Fruit fly (Drosophila melanogaster) whole organism, embryonic: Measurements from ENCODE around the gene CG7685.

Source experiments
- Adf1 ChIP-seq: fragments of 200-800 bp; sonication (Bioruptor generic); IDR thresholded peaks from 2 replicates; pipeline ENCODE4 v1.3.6; 2022; ENCODE audit warnings: missing biosample characterization, missing genetic modification characterization
- CG10274 ChIP-seq: fragments of 200-800 bp; sonication (Bioruptor generic); optimal IDR thresholded peaks from 3 replicates; lab custom pipeline; 2017; ENCODE audit warnings: missing biosample characterization, mild to moderate bottlenecking, missing genetic modification characterization
- CG10543 ChIP-seq: fragments of 200-800 bp; sonication (Bioruptor generic); optimal IDR thresholded peaks from 3 replicates; lab custom pipeline; 2017; ENCODE audit warnings: missing biosample characterization, mild to moderate bottlenecking, missing genetic modification characterization, moderate library complexity
- CG10565 ChIP-seq: fragments of 200-800 bp; sonication (Bioruptor generic); optimal IDR thresholded peaks from 3 replicates; lab custom pipeline; 2016; ENCODE audit warnings: missing biosample characterization, mild to moderate bottlenecking, missing genetic modification characterization
- CG11398 ChIP-seq: fragments of 200-800 bp; sonication (Bioruptor generic); optimal IDR thresholded peaks from 2 replicates; lab custom pipeline; 2016; ENCODE audit warnings: missing biosample characterization, missing genetic modification characterization
- CG11456 ChIP-seq: fragments of 200-800 bp; sonication (Bioruptor generic); IDR thresholded peaks from 3 replicates; pipeline ENCODE4 v1.3.6; 2022; ENCODE audit warnings: missing biosample characterization, missing genetic modification characterization
- CG13894 ChIP-seq: fragments of 200-800 bp; sonication (Bioruptor generic); optimal IDR thresholded peaks from 3 replicates; lab custom pipeline; 2018; ENCODE audit warnings: missing biosample characterization, mild to moderate bottlenecking, missing genetic modification characterization, moderate library complexity
- CG14441 ChIP-seq: fragments of 200-800 bp; sonication (Bioruptor generic); IDR thresholded peaks from 2 replicates; pipeline ENCODE4 v1.3.6; 2022; ENCODE audit warnings: missing biosample characterization, missing genetic modification characterization
- CG15601 ChIP-seq: fragments of 200-800 bp; sonication (Bioruptor generic); optimal IDR thresholded peaks from 3 replicates; lab custom pipeline; 2019; ENCODE audit warnings: missing biosample characterization, mild to moderate bottlenecking, missing genetic modification characterization, moderate library complexity
- CG16779 ChIP-seq: fragments of 200-800 bp; sonication (Bioruptor generic); IDR thresholded peaks from 2 replicates; pipeline ENCODE4 v1.3.6; 2022; ENCODE audit warnings: missing biosample characterization, missing genetic modification characterization
- CG17361 ChIP-seq: fragments of 200-800 bp; sonication (Bioruptor generic); IDR thresholded peaks from 3 replicates; pipeline ENCODE4 v1.3.6; 2022; ENCODE audit warnings: missing biosample characterization, missing genetic modification characterization
- CG32532 ChIP-seq: fragments of 200-800 bp; sonication (Bioruptor generic); IDR thresholded peaks from 2 replicates; pipeline ENCODE4 v1.3.6; 2022; ENCODE audit warnings: missing biosample characterization, missing genetic modification characterization
- CG3281 ChIP-seq: fragments of 200-800 bp; sonication (Bioruptor generic); optimal IDR thresholded peaks from 3 replicates; lab custom pipeline; 2017; ENCODE audit warnings: missing biosample characterization, mild to moderate bottlenecking, missing genetic modification characterization
- CG4707 ChIP-seq: fragments of 200-800 bp; sonication (Bioruptor generic); optimal IDR thresholded peaks from 2 replicates; lab custom pipeline; 2018; ENCODE audit warnings: missing biosample characterization, mild to moderate bottlenecking, missing genetic modification characterization, moderate library complexity
- CG5953 ChIP-seq: fragments of 200-800 bp; sonication (Bioruptor generic); IDR thresholded peaks from 2 replicates; pipeline ENCODE4 v1.3.6; 2022; ENCODE audit warnings: missing biosample characterization, missing genetic modification characterization
- CG8089 ChIP-seq: fragments of 200-800 bp; sonication (Bioruptor generic); optimal IDR thresholded peaks from 3 replicates; lab custom pipeline; 2016; ENCODE audit warnings: missing biosample characterization, missing genetic modification characterization
- CG8290 ChIP-seq, 3 experiments: fragments of 200-800 bp; sonication (Bioruptor generic); optimal IDR thresholded peaks; 2 replicates each; lab custom pipeline; 2016 to 2019; ENCODE audit warnings: missing biosample characterization in 3 of 3, missing genetic modification characterization in 3 of 3, mild to moderate bottlenecking in 2 of 3, moderate library complexity in 1 of 3
- CG8944 ChIP-seq: fragments of 200-800 bp; sonication (Bioruptor generic); optimal IDR thresholded peaks from 3 replicates; lab custom pipeline; 2016; ENCODE audit warnings: missing biosample characterization, missing genetic modification characterization
- CG9932 ChIP-seq: fragments of 200-800 bp; sonication (Bioruptor generic); IDR thresholded peaks from 2 replicates; pipeline ENCODE4 v1.3.6; 2022; ENCODE audit warnings: missing biosample characterization, missing genetic modification characterization
- CHES-1-like ChIP-seq: fragments of 200-800 bp; sonication (Bioruptor generic); optimal IDR thresholded peaks from 2 replicates; lab custom pipeline; 2016; ENCODE audit warnings: missing biosample characterization, missing genetic modification characterization
- Deaf1 ChIP-seq: fragments of 200-800 bp; optimal IDR thresholded peaks from 3 replicates; lab custom pipeline; 2019; ENCODE audit warnings: missing biosample characterization, mild to moderate bottlenecking, missing genetic modification characterization, moderate library complexity
- GATAe ChIP-seq: fragments of 200-800 bp; sonication (Bioruptor generic); conservative IDR thresholded peaks from 2 replicates; pipeline ENCODE4 v1.3.6; 2022; ENCODE audit warnings: missing biosample characterization, missing genetic modification characterization
- HLH3B ChIP-seq: fragments of 200-800 bp; sonication (Bioruptor generic); IDR thresholded peaks from 2 replicates; pipeline ENCODE4 v1.3.6; 2022; ENCODE audit warnings: missing biosample characterization, missing genetic modification characterization
- Med ChIP-seq: fragments of 200-800 bp; sonication (Bioruptor generic); peaks from one replicate; lab custom pipeline; 2016; ENCODE audit warnings: missing biosample characterization, missing genetic modification characterization, mild to moderate bottlenecking, inconsistent platforms, moderate library complexity
- Pdp1 ChIP-seq, 2 experiments: fragments of 200-800 bp; sonication (Bioruptor generic); optimal IDR thresholded peaks; 3 replicates each; lab custom pipeline; 2016; ENCODE audit warnings: missing biosample characterization in 2 of 2, missing genetic modification characterization in 2 of 2, mild to moderate bottlenecking in 1 of 2, moderate library complexity in 1 of 2
- Rfx ChIP-seq: fragments of 200-800 bp; sonication (Bioruptor generic); IDR thresholded peaks from 2 replicates; pipeline ENCODE4 v1.3.6; 2022; ENCODE audit warnings: missing biosample characterization, missing genetic modification characterization
- Side ChIP-seq: fragments of 200-800 bp; sonication (Bioruptor generic); optimal IDR thresholded peaks from 2 replicates; lab custom pipeline; 2016; ENCODE audit warnings: missing biosample characterization, missing genetic modification characterization
- Taf1 ChIP-seq: fragments of 200-800 bp; sonication (Bioruptor generic); IDR thresholded peaks from 2 replicates; pipeline ENCODE4 v1.3.6; 2022; ENCODE audit warnings: missing biosample characterization, missing genetic modification characterization
- Trl ChIP-seq, 3 experiments: fragments of >200 bp in 2 of 3; fragments of 200-800 bp in 1 of 3; sonication (Bioruptor generic) in 1 of 3; optimal IDR thresholded peaks; 2 replicates in 1 of 3; 3 replicates in 2 of 3; lab custom pipeline; 2016 to 2017; ENCODE audit warnings: missing biosample characterization in 1 of 3, missing genetic modification characterization in 1 of 3
- Vsx1 ChIP-seq: fragments of 200-800 bp; sonication (Bioruptor generic); optimal IDR thresholded peaks from 2 replicates; lab custom pipeline; 2017; ENCODE audit warnings: missing biosample characterization, mild to moderate bottlenecking, missing genetic modification characterization, missing genetic modification reagents
- ash1 ChIP-seq: fragments of 200-800 bp; sonication (Bioruptor generic); optimal IDR thresholded peaks from 2 replicates; lab custom pipeline; 2018; ENCODE audit warnings: missing biosample characterization, mild to moderate bottlenecking, missing genetic modification characterization
- caup ChIP-seq: fragments of 200-800 bp; sonication (Bioruptor generic); optimal IDR thresholded peaks from 3 replicates; lab custom pipeline; 2017; ENCODE audit warnings: missing biosample characterization, mild to moderate bottlenecking, missing genetic modification characterization, moderate library complexity; ENCODE audit not compliant: severe bottlenecking
- chinmo ChIP-seq: fragments of 200-800 bp; sonication (Bioruptor generic); IDR thresholded peaks from 4 replicates; pipeline ENCODE4 v1.3.6; 2022; ENCODE audit warnings: missing biosample characterization, missing genetic modification characterization; ENCODE audit not compliant: partially characterized antibody
- ci ChIP-seq: fragments of 200-800 bp; sonication (Bioruptor generic); IDR thresholded peaks from 3 replicates; pipeline ENCODE4 v1.3.6; 2022; ENCODE audit warnings: missing biosample characterization, missing genetic modification characterization
- crol ChIP-seq: fragments of 200-800 bp; sonication (Bioruptor generic); IDR thresholded peaks from 2 replicates; pipeline ENCODE4 v1.3.6; 2022; ENCODE audit warnings: missing biosample characterization, missing genetic modification characterization
- cwo ChIP-seq: fragments of 200-800 bp; sonication (Bioruptor generic); optimal IDR thresholded peaks from 3 replicates; lab custom pipeline; 2017; ENCODE audit warnings: missing biosample characterization, missing genetic modification characterization, mild to moderate bottlenecking, moderate library complexity, missing genetic modification reagents
- fd102C ChIP-seq: fragments of 200-800 bp; sonication (Bioruptor generic); optimal IDR thresholded peaks from 2 replicates; lab custom pipeline; 2018; ENCODE audit warnings: missing biosample characterization, mild to moderate bottlenecking, missing genetic modification characterization, moderate library complexity
- fu2 ChIP-seq: fragments of 200-800 bp; sonication (Bioruptor generic); optimal IDR thresholded peaks from 2 replicates; lab custom pipeline; 2016; ENCODE audit warnings: missing biosample characterization, missing genetic modification characterization
- gt ChIP-seq: fragments of 200-800 bp; sonication (Bioruptor generic); IDR thresholded peaks from 2 replicates; pipeline ENCODE4 v1.3.6; 2022; ENCODE audit warnings: missing biosample characterization, missing genetic modification characterization
- org-1 ChIP-seq: fragments of 200-800 bp; sonication (Bioruptor generic); optimal IDR thresholded peaks from 2 replicates; lab custom pipeline; 2017; ENCODE audit warnings: missing biosample characterization, missing genetic modification characterization
- slbo ChIP-seq: fragments of 200-800 bp; sonication (Bioruptor generic); IDR thresholded peaks from 2 replicates; pipeline ENCODE4 v1.3.6; 2022; ENCODE audit warnings: missing biosample characterization, missing genetic modification characterization
- sr ChIP-seq: fragments of 200-800 bp; sonication (Bioruptor generic); IDR thresholded peaks from 3 replicates; pipeline ENCODE4 v1.3.6; 2022; ENCODE audit warnings: missing biosample characterization, missing genetic modification characterization
- sug ChIP-seq: fragments of 200-800 bp; optimal IDR thresholded peaks from 2 replicates; lab custom pipeline; 2019; ENCODE audit warnings: missing biosample characterization, mild to moderate bottlenecking, missing genetic modification characterization, moderate library complexity

The CG7685 gene

DNA sequence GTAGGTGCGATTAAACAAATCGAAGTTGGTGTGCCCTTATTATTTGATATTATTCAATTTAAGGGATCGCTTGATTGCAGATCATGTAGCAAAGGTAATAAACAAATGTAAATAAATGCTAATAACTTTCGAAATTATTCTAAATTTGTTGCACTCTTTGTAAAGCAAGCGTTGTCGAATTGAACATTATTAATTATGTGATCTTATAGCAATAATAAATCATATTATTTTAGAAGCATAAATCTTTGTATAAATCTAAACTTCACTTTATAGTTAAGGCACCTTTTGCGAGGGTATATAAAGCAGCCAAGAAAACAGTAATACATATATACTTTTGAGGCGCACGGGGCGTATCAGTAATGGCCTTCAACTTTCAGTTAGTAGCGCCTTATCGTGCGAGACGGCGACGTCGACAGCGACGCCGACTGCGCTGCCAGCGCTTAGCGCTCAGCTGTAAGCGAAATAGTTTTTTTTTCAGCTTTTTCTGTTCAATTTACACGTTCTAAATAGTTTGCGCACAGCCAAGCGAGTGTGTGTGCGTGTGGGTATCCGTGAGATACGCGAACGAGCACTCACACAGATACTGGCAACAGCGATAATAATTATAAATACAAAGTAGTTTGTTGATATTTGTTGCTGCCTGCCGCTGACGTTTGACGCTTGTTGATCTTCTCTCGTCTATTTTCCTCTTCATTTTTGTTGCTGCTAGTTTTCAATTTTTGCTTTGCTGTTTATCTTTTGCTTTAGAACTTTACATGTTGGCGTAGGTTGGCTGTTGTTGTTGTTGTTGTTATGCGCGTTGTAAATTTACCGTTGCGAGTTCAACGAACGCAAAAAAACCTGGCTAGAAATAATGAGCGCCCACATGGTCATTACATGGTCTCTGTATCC is 34.3 kb downstream of the CG7685 start (continued):
- peak; percentile 33 for TF ChIP-seq CG4707
- 0 out of 3 replicates have a peak, but pooled peaks have one; percentile 37 for TF ChIP-seq ci (GFP tag; lab: Robert Waterston, UW)
- TF ChIP-seq CG10565 (GFP tag; lab: Kevin White, UChicago): no peak
- no peak for TF ChIP-seq fd102C (GFP tag; lab: Kevin White, UChicago)
- no peak for TF ChIP-seq CG16779 (GFP tag; lab: Robert Waterston, UW)
- TF ChIP-seq CHES-1-like (GFP tag; lab: Kevin White, UChicago): peak; percentile 62
- peak; percentile 15 for TF ChIP-seq CG8089 (GFP tag; lab: Kevin White, UChicago)
- peak; percentile 56 for TF ChIP-seq CG11398 (GFP tag; lab: Kevin White, UChicago)
- TF ChIP-seq CG15601 (tag; lab: Kevin White, UChicago): peak; percentile 74
- TF ChIP-seq, all 482 proteins: peak for 252

DNA sequence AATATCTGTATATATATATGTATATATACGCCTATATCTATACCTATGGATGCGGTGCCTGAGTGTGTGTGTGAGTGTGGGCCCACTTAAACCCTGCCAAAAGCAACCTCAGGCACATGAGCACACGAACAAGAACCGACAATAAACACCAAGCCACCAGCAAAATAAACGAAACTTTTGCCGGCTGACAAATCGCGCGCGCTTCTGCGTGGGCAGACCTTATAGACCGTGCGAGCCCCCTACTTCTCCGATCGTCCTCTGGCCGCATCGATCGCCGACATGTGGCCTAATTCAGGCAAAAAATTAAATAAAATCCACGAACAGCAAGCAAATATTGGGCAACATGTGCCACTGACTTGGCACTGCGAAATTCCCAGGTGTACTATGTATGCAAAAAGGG is 38.5 kb downstream of the CG7685 start:
- TF ChIP-seq Med (peak; percentile 33), org-1 (GFP tag; lab: Kevin White, UChicago) (no peak), CG10543 (GFP tag; lab: Kevin White, UChicago) (peak; percentile 23), cwo (GFP tag; lab: Kevin White, UChicago) (peak; percentile 1), CG8944 (GFP tag; lab: Kevin White, UChicago) (no peak), sr (GFP tag; lab: Robert Waterston, UW) (peak; percentile 93), CG11456 (0 out of 3 replicates have a peak, but pooled peaks have one; percentile 11), CG32532 (GFP tag; lab: Robert Waterston, UW) (0 out of 2 replicates have a peak, but pooled peaks have one; percentile 25), CG10274 (GFP tag; lab: Kevin White, UChicago) (peak; percentile 56), CG5953 (GFP tag; lab: Robert Waterston, UW) (no peak)

DNA sequence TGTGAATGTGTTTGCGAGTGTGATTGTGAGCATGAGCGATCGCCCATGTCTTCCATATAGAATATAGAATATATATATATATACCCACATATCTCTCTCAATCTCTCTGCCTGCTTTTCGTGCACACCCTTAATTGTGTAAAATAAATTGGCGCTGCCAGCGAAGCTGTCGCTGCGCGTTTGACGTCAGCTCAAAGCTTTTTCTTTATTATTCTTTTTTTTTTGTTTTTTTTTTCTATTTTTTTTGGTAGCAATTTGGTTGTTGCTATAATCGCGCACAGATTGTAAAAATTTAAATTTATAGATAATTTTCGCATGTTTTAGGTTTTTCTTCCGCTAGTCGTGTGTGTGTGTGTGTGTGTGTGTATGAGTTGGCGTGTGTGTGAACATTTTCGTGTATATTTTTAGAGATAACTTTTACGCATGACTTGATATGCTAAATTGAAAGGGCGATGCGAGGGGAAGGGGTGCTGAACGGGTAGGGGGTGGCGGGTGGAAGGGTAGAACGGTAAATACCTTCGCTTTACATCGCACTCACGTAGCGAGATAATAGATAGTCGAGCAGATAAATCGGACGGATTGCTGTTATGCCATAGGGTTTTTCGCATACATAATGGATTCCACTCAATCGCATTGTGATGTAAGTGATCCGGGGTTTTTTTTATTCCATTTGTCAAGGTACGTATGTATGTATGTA is 40.6 kb downstream of the CG7685 start:
- no peak for TF ChIP-seq Vsx1 (GFP tag; lab: Kevin White, UChicago)
- TF ChIP-seq chinmo: 0 out of 4 replicates have a peak, but pooled peaks have one; percentile 13
- TF ChIP-seq ash1: no peak
- no peak for TF ChIP-seq Taf1 (GFP tag; lab: Robert Waterston, UW)
- peak; percentile 55 for TF ChIP-seq sug
- no peak for TF ChIP-seq Rfx (GFP tag; lab: Robert Waterston, UW)
- TF ChIP-seq GATAe: peak; percentile 43; the same call in 1 of the 2 replicates
- TF ChIP-seq Trl (optimal IDR thresholded peaks at IDR 0.05; lab: Kevin White, UChicago): peak in 1 of 2 experiments; percentile 23
- TF ChIP-seq Trl (GFP tag; optimal IDR thresholded peaks at IDR 0.05; lab: Kevin White, UChicago): no peak
- TF ChIP-seq CG17361: no peak
- peak; percentile 34 for TF ChIP-seq CG13894 (tag; lab: Kevin White, UChicago)
- TF ChIP-seq CG9932 (GFP tag; lab: Robert Waterston, UW): 0 out of 2 replicates have a peak, but pooled peaks have one; percentile 25
- TF ChIP-seq Side (GFP tag; lab: Kevin White, UChicago): no peak
- peak in 1 of 2 experiments; percentile 52 for TF ChIP-seq Pdp1 (GFP tag; optimal IDR thresholded peaks at IDR 0.05; lab: Kevin White, UChicago)
- peak; percentile 83 for TF ChIP-seq crol (GFP tag; lab: Robert Waterston, UW)
- TF ChIP-seq Adf1 (GFP tag; lab: Robert Waterston, UW): peak; percentile 87
- 0 out of 2 replicates have a peak, but pooled peaks have one; percentile 14 for TF ChIP-seq slbo (GFP tag; lab: Robert Waterston, UW)
- TF ChIP-seq HLH3B (GFP tag; lab: Robert Waterston, UW): no peak
- 0 out of 2 replicates have a peak, but pooled peaks have one; percentile 18 for TF ChIP-seq CG14441 (GFP tag; lab: Robert Waterston, UW)
- TF ChIP-seq CG3281 (GFP tag; lab: Kevin White, UChicago): peak; percentile 10
- no peak for TF ChIP-seq CG8290 (GFP tag; optimal IDR thresholded peaks at IDR 0.05; lab: Kevin White, UChicago)
- peak in 1 of 2 experiments; percentile 45 for TF ChIP-seq CG8290 (tag; optimal IDR thresholded peaks at IDR 0.05; lab: Kevin White, UChicago)
- TF ChIP-seq gt (GFP tag; lab: Robert Waterston, UW): no peak
- TF ChIP-seq fu2 (GFP tag; lab: Kevin White, UChicago): no peak
- peak; percentile 3 for TF ChIP-seq caup (GFP tag; lab: Kevin White, UChicago)
- TF ChIP-seq cwo (GFP tag; lab: Kevin White, UChicago): peak; percentile 65
- no peak for TF ChIP-seq Deaf1 (tag; lab: Kevin White, UChicago)
